Worm (Caenorhabditis elegans) whole organism, early embryonic: ENCODE measurements around the gene C36E8.4.

Experiments used
- B0310.2 ChIP-seq: sonication (generic microtip); optimal IDR thresholded peaks from 2 replicates; lab custom pipeline; 2016; ENCODE audit warnings: mild to moderate bottlenecking, missing genetic modification characterization, missing compliant biosample characterization
- ama-1 ChIP-seq: fragments of 150-350 bp; optimal IDR thresholded peaks from 2 replicates; lab custom pipeline; 2014
- ceh-13 ChIP-seq: fragments of 200-800 bp; sonication (Bioruptor generic); optimal IDR thresholded peaks from 2 replicates; lab custom pipeline; 2018; ENCODE audit warnings: mild to moderate bottlenecking, missing genetic modification characterization, missing compliant biosample characterization
- flt-1 ChIP-seq: fragments of 200-800 bp; sonication (Bioruptor generic); IDR thresholded peaks from 2 replicates; pipeline ENCODE4 v1.3.6; 2022; ENCODE audit warnings: missing genetic modification characterization, missing compliant biosample characterization
- hmbx-1 ChIP-seq: sonication (generic microtip); optimal IDR thresholded peaks from 2 replicates; lab custom pipeline; 2016; ENCODE audit warnings: mild to moderate bottlenecking, missing genetic modification characterization, missing compliant biosample characterization
- hmg-4 ChIP-seq: fragments of 200-800 bp; sonication (Bioruptor generic); optimal IDR thresholded peaks from 2 replicates; lab custom pipeline; 2018; ENCODE audit warnings: mild to moderate bottlenecking, missing genetic modification characterization, missing compliant biosample characterization
- hnd-1 ChIP-seq: sonication (generic microtip); optimal IDR thresholded peaks from 2 replicates; lab custom pipeline; 2016; ENCODE audit warnings: missing genetic modification characterization, missing compliant biosample characterization
- pes-1 ChIP-seq: fragments of 200-800 bp; sonication (Bioruptor generic); IDR thresholded peaks from 2 replicates; pipeline ENCODE4 v1.3.6; 2022; ENCODE audit warnings: missing genetic modification reagents, missing genetic modification characterization, missing compliant biosample characterization
- tra-4 ChIP-seq: sonication (generic microtip); optimal IDR thresholded peaks from 2 replicates; lab custom pipeline; 2017; ENCODE audit warnings: missing genetic modification characterization, missing compliant biosample characterization

DNA sequence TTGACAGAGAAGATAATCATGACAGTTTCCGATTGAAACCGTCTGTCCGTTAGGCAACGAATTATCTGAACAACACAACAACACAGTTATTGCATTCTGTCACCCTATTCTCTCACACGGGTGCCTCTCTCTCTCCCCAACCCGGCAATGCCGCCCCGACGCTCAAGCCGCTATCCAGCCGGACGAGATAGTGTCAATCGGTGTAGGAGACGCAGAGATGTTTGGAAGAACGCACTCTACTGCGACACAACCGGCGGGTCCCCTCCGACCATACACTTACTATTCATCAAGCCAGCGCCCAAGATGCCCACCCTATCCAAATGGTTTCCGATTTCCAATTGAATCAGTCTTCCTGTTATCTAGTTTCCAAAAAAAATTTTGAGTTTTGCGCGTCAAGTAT, 2.0 kb upstream of the C36E8.4 start:
- TF ChIP-seq ama-1 (lab: Kevin White, UChicago) (no peak), flt-1 (GFP tag; lab: Robert Waterston, UW) (no peak), tra-4 (tag; lab: Kevin White, UChicago) (no peak), hnd-1 (tag; lab: Kevin White, UChicago) (no peak), ceh-13 (GFP tag; lab: Kevin White, UChicago) (no peak), B0310.2 (tag; lab: Kevin White, UChicago) (no peak), hmg-4 (peak; percentile 57), pes-1 (GFP tag; lab: Robert Waterston, UW) (no peak), hmbx-1 (no peak)
